Worm (Caenorhabditis elegans): ENCODE data around the gene F55A4.3.

F55A4.3 gene

DNA sequence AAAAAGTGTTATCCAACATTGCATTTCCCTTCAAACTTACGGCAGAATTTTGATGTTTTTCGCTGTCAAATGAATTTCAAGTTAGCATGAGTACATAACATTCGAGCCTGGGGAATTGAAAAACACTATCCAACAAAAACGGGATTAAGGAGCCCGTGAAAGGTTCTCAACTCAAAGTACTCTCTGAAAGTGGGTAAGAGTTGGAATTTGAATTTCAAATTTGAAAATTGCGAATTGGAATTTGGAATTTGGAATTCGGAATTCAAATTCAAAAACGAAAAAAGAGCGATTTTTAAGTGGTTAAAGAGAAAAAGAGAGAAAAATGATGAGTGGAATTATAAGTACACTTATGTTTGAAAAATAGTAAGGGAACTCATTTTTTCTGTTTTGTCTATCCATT, 33.6 kb downstream of the F55A4.3 start, which contains the start of the genes C09E10.3 and dgk-1:
Gene C09E10.3 (minus strand): TSS at position 101 of the 400 bp plus-strand sequence.
Gene dgk-1 (minus strand): TSS at position 183 of the 400 bp plus-strand sequence.
- TF ChIP-seq ceh-19 (GFP tag; optimal IDR thresholded peaks at IDR 0.05) (no peak), K09A11.1 (tag; optimal IDR thresholded peaks at IDR 0.05; ENCODE audit: insufficient read depth) (no peak), ref-2 (tag; optimal IDR thresholded peaks at IDR 0.05) (no peak), ceh-22 (tag; optimal IDR thresholded peaks at IDR 0.05) (no peak), lin-11 (tag; optimal IDR thresholded peaks at IDR 0.05) (no peak), hlh-8 (tag; optimal IDR thresholded peaks at IDR 0.05) (no peak), unc-3 (GFP tag; conservative IDR thresholded peaks at IDR 0.05) (no peak), unc-3 (tag; optimal IDR thresholded peaks at IDR 0.05) (no peak), lim-6 (tag; optimal IDR thresholded peaks at IDR 0.05) (no peak)

- TF ChIP-seq hlh-15 (tag; optimal IDR thresholded peaks at IDR 0.05) (no peak), Y22D7AL.16 (tag; optimal IDR thresholded peaks at IDR 0.05) (no peak), unc-3 (GFP tag; conservative IDR thresholded peaks at IDR 0.05) (no peak), unc-3 (tag; optimal IDR thresholded peaks at IDR 0.05) (no peak), ref-2 (tag; optimal IDR thresholded peaks at IDR 0.05) (peak; percentile 19), sdc-2 (tag; optimal IDR thresholded peaks at IDR 0.05) (peak; percentile 22), syd-9 (tag; optimal IDR thresholded peaks at IDR 0.05) (no peak), ceh-34 (tag; optimal IDR thresholded peaks at IDR 0.05) (peak; percentile 20), lim-6 (tag; optimal IDR thresholded peaks at IDR 0.05) (no peak), ceh-19 (GFP tag; optimal IDR thresholded peaks at IDR 0.05) (no peak), npax-4 (tag; optimal IDR thresholded peaks at IDR 0.05) (no peak), lin-11 (tag; optimal IDR thresholded peaks at IDR 0.05) (no peak), nfya-1 (tag; optimal IDR thresholded peaks at IDR 0.05) (no peak), pha-2 (tag; optimal IDR thresholded peaks at IDR 0.05) (no peak), sox-4 (tag; optimal IDR thresholded peaks at IDR 0.05) (peak; percentile 18), pax-1 (tag; optimal IDR thresholded peaks at IDR 0.05) (no peak), elt-4 (tag; optimal IDR thresholded peaks at IDR 0.05) (peak; percentile 61)
These were observed 38.4 kb downstream of the F55A4.3 start for ce11 chrX:986463-986862.

DNA sequence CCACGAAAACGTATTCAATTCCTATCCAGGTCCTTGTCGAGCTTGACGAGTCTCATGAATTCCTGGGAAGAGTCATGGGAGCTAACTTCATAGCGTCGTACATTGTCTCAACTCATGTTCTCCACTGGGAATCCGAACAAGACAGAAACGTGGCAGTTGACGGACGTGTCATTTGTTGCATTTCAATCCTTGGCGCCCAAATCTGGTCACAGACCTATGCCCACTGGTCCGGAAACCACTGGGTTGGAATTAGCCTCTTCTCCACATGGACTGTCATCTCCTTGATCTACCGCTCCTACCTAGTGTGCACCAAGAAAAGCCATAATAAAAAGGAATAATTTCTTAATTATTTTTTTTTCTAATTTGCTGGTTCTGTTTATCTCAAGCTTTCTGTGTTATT, 42.3 kb downstream of the F55A4.3 start:
- TF ChIP-seq mec-3 (tag; optimal IDR thresholded peaks at IDR 0.05; ENCODE audit: borderline replicate concordance): no peak
- no peak for TF ChIP-seq K09A11.1 (tag; optimal IDR thresholded peaks at IDR 0.05; ENCODE audit: insufficient read depth)
- no peak for TF ChIP-seq fkh-6 (tag; optimal IDR thresholded peaks at IDR 0.05)
- no peak for TF ChIP-seq hlh-8 (tag; optimal IDR thresholded peaks at IDR 0.05)
- TF ChIP-seq nhr-11 (tag; optimal IDR thresholded peaks at IDR 0.05): no peak
- no peak for TF ChIP-seq ahr-1 (tag; optimal IDR thresholded peaks at IDR 0.05)
- no peak for TF ChIP-seq tbx-7 (tag; optimal IDR thresholded peaks at IDR 0.05)
- no peak for TF ChIP-seq unc-86 (tag; optimal IDR thresholded peaks at IDR 0.05)
- TF ChIP-seq C08G9.2 (tag; optimal IDR thresholded peaks at IDR 0.05): no peak
- no peak for TF ChIP-seq unc-55 (GFP tag; optimal IDR thresholded peaks at IDR 0.05)
- no peak for TF ChIP-seq npax-4 (tag; optimal IDR thresholded peaks at IDR 0.05)
- no peak for TF ChIP-seq ttx-3 (tag; optimal IDR thresholded peaks at IDR 0.05)
- TF ChIP-seq fkh-10 (GFP tag; optimal IDR thresholded peaks at IDR 0.05): no peak
- TF ChIP-seq odd-2 (tag; optimal IDR thresholded peaks at IDR 0.05): no peak
- TF ChIP-seq pha-4 (tag; optimal IDR thresholded peaks at IDR 0.05): no peak
- TF ChIP-seq lin-11 (tag; optimal IDR thresholded peaks at IDR 0.05): no peak
- TF ChIP-seq ceh-19 (GFP tag; optimal IDR thresholded peaks at IDR 0.05): no peak
- no peak for TF ChIP-seq unc-42 (tag; optimal IDR thresholded peaks at IDR 0.05)

- TF ChIP-seq sdc-2 (tag; optimal IDR thresholded peaks at IDR 0.05) (no peak), C08G9.2 (tag; optimal IDR thresholded peaks at IDR 0.05) (no peak), elt-4 (tag; optimal IDR thresholded peaks at IDR 0.05) (no peak), unc-42 (tag; optimal IDR thresholded peaks at IDR 0.05) (no peak), hlh-13 (GFP tag; optimal IDR thresholded peaks at IDR 0.05) (no peak), che-1 (tag; optimal IDR thresholded peaks at IDR 0.05) (no peak), ceh-19 (GFP tag; optimal IDR thresholded peaks at IDR 0.05) (no peak), ceh-9 (tag; optimal IDR thresholded peaks at IDR 0.05) (no peak), ztf-16 (tag; optimal IDR thresholded peaks at IDR 0.05) (no peak), dve-1 (tag; optimal IDR thresholded peaks at IDR 0.05) (no peak), fkh-6 (tag; optimal IDR thresholded peaks at IDR 0.05) (no peak), K09A11.1 (tag; optimal IDR thresholded peaks at IDR 0.05; ENCODE audit: insufficient read depth) (no peak), pat-9 (tag; optimal IDR thresholded peaks at IDR 0.05) (no peak), pha-4 (tag; optimal IDR thresholded peaks at IDR 0.05) (no peak), unc-3 (GFP tag; conservative IDR thresholded peaks at IDR 0.05) (no peak), unc-3 (tag; optimal IDR thresholded peaks at IDR 0.05) (no peak)
These were observed 44.5 kb downstream of the F55A4.3 start, which contains the start of gene C44C1.1 for ce11 chrX:980252-981009. Gene C44C1.1 (plus strand): TSS chrX:980776.
